Worm (Caenorhabditis elegans) whole organism, late embryonic: ENCODE measurements around the gene clec-26.

Experiments
- C08G9.2 ChIP-seq: sonication (generic microtip); optimal IDR thresholded peaks from 2 replicates; lab custom pipeline; 2016; ENCODE audit warnings: mild to moderate bottlenecking, missing genetic modification characterization, moderate library complexity, missing compliant biosample characterization
- Y22D7AL.16 ChIP-seq: sonication (generic microtip); optimal IDR thresholded peaks from 2 replicates; lab custom pipeline; 2016; ENCODE audit warnings: missing genetic modification characterization, missing compliant biosample characterization
- ahr-1 ChIP-seq: sonication (generic microtip); optimal IDR thresholded peaks from 2 replicates; lab custom pipeline; 2016; ENCODE audit warnings: missing genetic modification characterization, missing compliant biosample characterization
- ama-1 ChIP-seq: fragments of 150-350 bp; optimal IDR thresholded peaks from 2 replicates; lab custom pipeline; 2014
- ceh-14 ChIP-seq: sonication (generic microtip); optimal IDR thresholded peaks from 2 replicates; lab custom pipeline; 2016; ENCODE audit warnings: missing genotype, missing genetic modification characterization, missing compliant biosample characterization
- ceh-2 ChIP-seq: sonication (generic microtip); optimal IDR thresholded peaks from 2 replicates; lab custom pipeline; 2016; ENCODE audit warnings: missing genotype, missing genetic modification characterization, missing compliant biosample characterization
- ceh-22 ChIP-seq: sonication (generic microtip); optimal IDR thresholded peaks from 2 replicates; lab custom pipeline; 2017; ENCODE audit warnings: missing biosample characterization, missing genetic modification characterization
- ceh-24 ChIP-seq: sonication (generic microtip); optimal IDR thresholded peaks from 2 replicates; lab custom pipeline; 2016; ENCODE audit warnings: mild to moderate bottlenecking, missing genetic modification characterization, missing compliant biosample characterization
- ceh-30 ChIP-seq: fragments of 150-350 bp; optimal IDR thresholded peaks from 2 replicates; lab custom pipeline; 2014; ENCODE audit warnings: missing biosample characterization, missing genetic modification characterization
- ceh-31 ChIP-seq: sonication (generic microtip); optimal IDR thresholded peaks from 2 replicates; lab custom pipeline; 2016; ENCODE audit warnings: missing genetic modification characterization, missing compliant biosample characterization
- ceh-45 ChIP-seq: fragments of 200-800 bp; sonication (Bioruptor generic); IDR thresholded peaks from 2 replicates; pipeline ENCODE4 v1.3.6; 2022; ENCODE audit warnings: missing genetic modification reagents, missing genetic modification characterization, missing compliant biosample characterization
- che-1 ChIP-seq: sonication (generic microtip); optimal IDR thresholded peaks from 2 replicates; lab custom pipeline; 2016; ENCODE audit warnings: mild to moderate bottlenecking, missing genetic modification characterization, missing compliant biosample characterization
- dmd-4 ChIP-seq: sonication (generic microtip); optimal IDR thresholded peaks from 2 replicates; lab custom pipeline; 2016; ENCODE audit warnings: borderline replicate concordance, missing genetic modification characterization, missing compliant biosample characterization
- dve-1 ChIP-seq: sonication (generic microtip); optimal IDR thresholded peaks from 2 replicates; lab custom pipeline; 2017; ENCODE audit warnings: antibody characterized with exemption, mild to moderate bottlenecking, missing genetic modification characterization, missing compliant biosample characterization
- elt-2 ChIP-seq: sonication (generic microtip); optimal IDR thresholded peaks from 2 replicates; lab custom pipeline; 2016; ENCODE audit warnings: missing genetic modification reagents, missing genetic modification characterization, missing compliant biosample characterization
- fax-1 ChIP-seq: sonication (generic microtip); optimal IDR thresholded peaks from 2 replicates; lab custom pipeline; 2016; ENCODE audit warnings: missing genotype, missing genetic modification characterization, missing compliant biosample characterization
- fkh-10 ChIP-seq: fragments of 150-350 bp; optimal IDR thresholded peaks from 2 replicates; lab custom pipeline; 2014; ENCODE audit warnings: missing biosample characterization, missing genetic modification reagents, missing genetic modification characterization
- gmeb-2 ChIP-seq: sonication (generic microtip); optimal IDR thresholded peaks from 2 replicates; lab custom pipeline; 2016; ENCODE audit warnings: missing genetic modification characterization, inconsistent platforms, missing compliant biosample characterization
- hlh-13 ChIP-seq: fragments of 200-800 bp; sonication (Bioruptor generic); optimal IDR thresholded peaks from 2 replicates; lab custom pipeline; 2018; ENCODE audit warnings: mild to moderate bottlenecking, missing genetic modification characterization, missing compliant biosample characterization
- hlh-15 ChIP-seq: sonication (generic microtip); optimal IDR thresholded peaks from 2 replicates; lab custom pipeline; 2016; ENCODE audit warnings: missing genetic modification characterization, missing compliant biosample characterization
- lim-6 ChIP-seq: sonication (generic microtip); optimal IDR thresholded peaks from 2 replicates; lab custom pipeline; 2016; ENCODE audit warnings: missing genetic modification characterization, missing compliant biosample characterization
- madf-2 ChIP-seq: sonication (generic microtip); optimal IDR thresholded peaks from 2 replicates; lab custom pipeline; 2017; ENCODE audit warnings: missing genetic modification characterization, missing compliant biosample characterization
- mec-3 ChIP-seq: sonication (generic microtip); optimal IDR thresholded peaks from 2 replicates; lab custom pipeline; 2016; ENCODE audit warnings: borderline replicate concordance, missing genetic modification characterization, missing compliant biosample characterization
- nfya-1 ChIP-seq: sonication (generic microtip); optimal IDR thresholded peaks from 2 replicates; lab custom pipeline; 2017; ENCODE audit warnings: missing genetic modification characterization, mild to moderate bottlenecking, missing compliant biosample characterization, antibody characterized with exemption, moderate library complexity
- npax-4 ChIP-seq: sonication (generic microtip); optimal IDR thresholded peaks from 2 replicates; lab custom pipeline; 2016; ENCODE audit warnings: missing genetic modification characterization, missing compliant biosample characterization
- pag-3 ChIP-seq: sonication (generic microtip); optimal IDR thresholded peaks from 2 replicates; lab custom pipeline; 2016; ENCODE audit warnings: missing compliant biosample characterization, missing genetic modification characterization, borderline replicate concordance
- pha-4 ChIP-seq: fragments of 150-350 bp; optimal IDR thresholded peaks from 2 replicates; lab custom pipeline; 2018; ENCODE audit warnings: missing biosample characterization, missing genetic modification reagents, missing genetic modification characterization
- pros-1 ChIP-seq: fragments of 150-350 bp; optimal IDR thresholded peaks from 2 replicates; lab custom pipeline; 2014; ENCODE audit warnings: missing biosample characterization, missing genetic modification reagents, missing genetic modification characterization
- rnt-1 ChIP-seq: sonication (generic microtip); optimal IDR thresholded peaks from 2 replicates; lab custom pipeline; 2016; ENCODE audit warnings: missing genetic modification characterization, missing compliant biosample characterization
- sdc-2 ChIP-seq: sonication (generic microtip); optimal IDR thresholded peaks from 2 replicates; lab custom pipeline; 2016; ENCODE audit warnings: missing genotype, missing genetic modification characterization, missing compliant biosample characterization
- sox-2 ChIP-seq: fragments of 200-800 bp; sonication (Bioruptor generic); IDR thresholded peaks from 2 replicates; pipeline ENCODE4 v1.3.6; 2022; ENCODE audit warnings: missing genetic modification reagents, missing genetic modification characterization, missing compliant biosample characterization
- sox-4 ChIP-seq: sonication (generic microtip); optimal IDR thresholded peaks from 2 replicates; lab custom pipeline; 2017; ENCODE audit warnings: mild to moderate bottlenecking, missing genetic modification characterization, inconsistent platforms, missing compliant biosample characterization
- syd-9 ChIP-seq: sonication (generic microtip); optimal IDR thresholded peaks from 2 replicates; lab custom pipeline; 2016; ENCODE audit warnings: mild to moderate bottlenecking, missing genetic modification characterization, moderate library complexity, missing compliant biosample characterization
- tbx-2 ChIP-seq: sonication (generic microtip); optimal IDR thresholded peaks from 2 replicates; lab custom pipeline; 2016; ENCODE audit warnings: missing genetic modification characterization, missing compliant biosample characterization
- tbx-7 ChIP-seq: sonication (generic microtip); optimal IDR thresholded peaks from 2 replicates; lab custom pipeline; 2016; ENCODE audit warnings: missing genotype, missing genetic modification characterization, missing compliant biosample characterization
- unc-3 ChIP-seq, 2 experiments: fragments of 200-800 bp in 1 of 2; sonication (Bioruptor generic) in 1 of 2; sonication (generic microtip) in 1 of 2; conservative IDR thresholded peaks in 1 of 2; optimal IDR thresholded peaks in 1 of 2; 2 replicates each; pipeline versions ENCODE4 v1.3.6 to Lab custom; 2016 to 2022; ENCODE audit warnings: missing compliant biosample characterization in 2 of 2, missing genetic modification characterization in 2 of 2, missing genetic modification reagents in 1 of 2
- unc-86 ChIP-seq: sonication (generic microtip); optimal IDR thresholded peaks from 2 replicates; lab custom pipeline; 2016; ENCODE audit warnings: missing genetic modification characterization, missing compliant biosample characterization

The clec-26 gene

ce11 chrV:16857977-16858479 is 9.6 kb downstream of the clec-26 start, which contains the start of the genes clec-31 and clec-22:
Gene clec-31, minus strand, starts transcription at chrV:16858077.
Gene clec-22, plus strand, starts transcription at chrV:16858429.
- no peak for TF ChIP-seq tbx-2 (tag; lab: Kevin White, UChicago)
- TF ChIP-seq mec-3 (tag; lab: Kevin White, UChicago) = no peak
- TF ChIP-seq lim-6 (tag; lab: Kevin White, UChicago) = no peak
- TF ChIP-seq syd-9 (tag; lab: Kevin White, UChicago) = no peak
- TF ChIP-seq ceh-45 (GFP tag; lab: Robert Waterston, UW) = no peak
- TF ChIP-seq unc-3 (GFP tag; conservative IDR thresholded peaks at IDR 0.05; lab: Robert Waterston, UW) = no peak
- no peak for TF ChIP-seq unc-3 (tag; optimal IDR thresholded peaks at IDR 0.05; lab: Kevin White, UChicago)
- no peak for TF ChIP-seq dve-1
- no peak for TF ChIP-seq elt-2
- TF ChIP-seq sox-4 (tag; lab: Kevin White, UChicago) = no peak
- TF ChIP-seq ceh-30 (tag; lab: Kevin White, UChicago) = no peak
- no peak for TF ChIP-seq gmeb-2 (tag; lab: Kevin White, UChicago)
- no peak for TF ChIP-seq sox-2 (GFP tag; lab: Robert Waterston, UW)
- no peak for TF ChIP-seq hlh-13
- no peak for TF ChIP-seq ceh-2 (tag; lab: Kevin White, UChicago)
- no peak for TF ChIP-seq ceh-22 (tag; lab: Kevin White, UChicago)
- no peak for TF ChIP-seq madf-2 (tag; lab: Kevin White, UChicago)
- TF ChIP-seq ahr-1 = no peak

- TF ChIP-seq hlh-15 (tag; lab: Kevin White, UChicago) = no peak
- TF ChIP-seq fkh-10 = no peak
- TF ChIP-seq fax-1 (tag; lab: Kevin White, UChicago) = no peak
Measured at ce11 chrV:16861719-16862118, 13.3 kb downstream of the clec-26 start, which contains the start of the genes clec-32 and clec-24. Gene clec-32, minus strand, starts transcription at chrV:16861819. Gene clec-24, plus strand, starts transcription at chrV:16862012.

ce11 chrV:16865404-16865803 is 17.0 kb downstream of the clec-26 start, which contains the start of gene clec-28:
Gene clec-28, plus strand, starts transcription at chrV:16865704.
- TF ChIP-seq ceh-22 (tag; lab: Kevin White, UChicago) (no peak), elt-2 (no peak), pag-3 (tag; lab: Kevin White, UChicago) (no peak), pha-4 (tag; lab: Kevin White, UChicago) (no peak), pros-1 (no peak), Y22D7AL.16 (tag; lab: Kevin White, UChicago) (no peak), unc-86 (tag; lab: Kevin White, UChicago) (no peak), ceh-14 (tag; lab: Kevin White, UChicago) (no peak), nfya-1 (no peak), fkh-10 (no peak), ceh-31 (tag; lab: Kevin White, UChicago) (no peak), sdc-2 (tag; lab: Kevin White, UChicago) (no peak)

ce11 chrV:16869740-16870139 is 21.3 kb downstream of the clec-26 start, which contains the start of gene clec-33:
Gene clec-33, minus strand, starts transcription at chrV:16869840.
- no peak for TF ChIP-seq tbx-7 (tag; lab: Kevin White, UChicago)
- TF ChIP-seq Y22D7AL.16 (tag; lab: Kevin White, UChicago) = no peak
- TF ChIP-seq che-1 (tag; lab: Kevin White, UChicago) = no peak
- no peak for TF ChIP-seq fax-1 (tag; lab: Kevin White, UChicago)
- no peak for TF ChIP-seq ceh-24 (tag; lab: Kevin White, UChicago)
- no peak for TF ChIP-seq npax-4 (tag; lab: Kevin White, UChicago)
- TF ChIP-seq ahr-1 = no peak
- no peak for TF ChIP-seq dmd-4 (tag; lab: Kevin White, UChicago)
- no peak for TF ChIP-seq syd-9 (tag; lab: Kevin White, UChicago)
- no peak for TF ChIP-seq ama-1 (lab: Kevin White, UChicago)
- TF ChIP-seq sdc-2 (tag; lab: Kevin White, UChicago) = no peak
- no peak for TF ChIP-seq unc-86 (tag; lab: Kevin White, UChicago)
- no peak for TF ChIP-seq rnt-1 (tag; lab: Kevin White, UChicago)
- TF ChIP-seq C08G9.2 (tag; lab: Kevin White, UChicago) = no peak
- TF ChIP-seq gmeb-2 (tag; lab: Kevin White, UChicago) = no peak
